Worm (Caenorhabditis elegans): ENCODE data around the gene B0252.1.

Gene B0252.1

DNA sequence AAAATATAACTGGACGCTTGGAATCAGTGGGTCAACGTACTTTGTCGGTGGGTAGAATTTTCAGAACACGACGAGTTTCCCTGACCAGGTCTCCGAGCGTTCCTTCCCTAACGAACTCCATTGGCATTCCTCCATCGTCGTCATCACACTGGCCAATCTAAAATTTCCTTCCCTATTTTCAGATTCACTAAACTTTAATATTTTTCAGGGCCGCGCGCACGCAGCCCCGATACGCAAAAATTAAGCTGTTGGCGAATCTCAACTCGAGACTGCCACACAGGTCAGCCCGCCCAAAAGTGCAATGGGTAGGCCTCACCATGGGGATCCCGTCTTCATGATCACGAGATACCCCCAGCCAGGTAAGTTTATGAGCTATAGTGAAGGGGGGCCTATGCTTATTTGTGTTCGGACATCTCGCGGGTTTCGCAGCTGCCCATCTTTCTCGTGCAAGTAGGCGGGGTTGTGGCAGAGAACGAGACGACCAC is 48.8 kb downstream of the B0252.1 start (continued):
- no peak for TF ChIP-seq unc-3 (GFP tag; conservative IDR thresholded peaks at IDR 0.05)
- no peak for TF ChIP-seq unc-3 (tag; optimal IDR thresholded peaks at IDR 0.05)
- no peak for TF ChIP-seq F13H6.1 (tag; optimal IDR thresholded peaks at IDR 0.05)
- TF ChIP-seq syd-9 (tag; optimal IDR thresholded peaks at IDR 0.05), result peak; percentile 29

DNA sequence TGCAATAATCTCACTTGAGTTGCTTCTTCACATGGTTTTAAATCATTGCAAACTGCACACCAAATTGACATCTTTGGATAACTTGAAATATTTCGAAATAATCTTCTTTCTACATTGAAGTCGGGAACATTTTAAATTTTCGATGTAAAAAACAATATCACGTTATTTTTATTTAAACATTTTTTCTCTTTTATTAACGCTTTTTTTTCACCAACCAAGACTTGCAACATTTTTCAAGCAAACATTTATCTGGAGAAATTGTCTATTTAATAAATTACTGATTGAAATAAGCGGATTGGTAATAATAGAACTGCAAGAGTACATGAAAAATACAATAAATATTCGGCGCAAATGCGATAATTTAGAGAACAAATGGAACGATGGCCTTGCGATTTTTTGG is 51.0 kb downstream of the B0252.1 start, which contains the start of gene C15F1.5:
Gene C15F1.5 (minus strand): TSS at position 101 of the 400 bp plus-strand sequence.
- TF ChIP-seq dve-1 (tag; optimal IDR thresholded peaks at IDR 0.05), result no peak
- no peak for TF ChIP-seq sox-2 (GFP tag; IDR thresholded peaks at IDR 0.05)
- TF ChIP-seq elt-4 (tag; optimal IDR thresholded peaks at IDR 0.05), result no peak
- no peak for TF ChIP-seq madf-2 (tag; optimal IDR thresholded peaks at IDR 0.05)
- TF ChIP-seq ztf-16 (tag; optimal IDR thresholded peaks at IDR 0.05), result no peak
- no peak for TF ChIP-seq hlh-6 (tag; optimal IDR thresholded peaks at IDR 0.05)
- TF ChIP-seq dmd-4 (tag; optimal IDR thresholded peaks at IDR 0.05; ENCODE audit: borderline replicate concordance), result no peak

DNA sequence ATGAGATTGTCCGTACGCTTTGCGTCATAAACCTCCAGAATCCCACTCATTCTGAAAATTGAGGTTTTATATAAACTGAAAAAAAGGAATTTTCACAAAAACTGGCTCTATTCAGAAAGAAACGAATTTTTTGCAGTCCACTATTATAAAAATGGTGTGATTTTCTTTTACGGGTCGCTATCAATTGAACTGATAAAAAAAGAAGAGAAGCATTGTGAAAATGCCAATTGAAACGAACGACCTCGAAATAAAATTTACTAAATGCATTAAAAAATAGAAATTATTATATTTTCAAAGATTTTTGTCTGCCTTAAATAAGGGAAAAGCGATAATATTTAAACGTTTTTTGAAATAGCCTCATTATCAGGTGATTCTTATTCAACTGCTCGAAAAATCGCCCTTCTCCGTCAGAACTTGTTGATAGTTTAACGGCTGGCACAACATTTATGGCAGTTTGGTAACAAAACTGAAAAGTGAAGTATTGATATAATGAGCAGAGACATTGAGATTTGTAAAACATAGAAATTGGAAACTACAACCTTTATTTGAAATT is 52.8 kb downstream of the B0252.1 start, which contains the start of gene art-1:
Gene art-1 (minus strand): TSS at position 51 of the 553 bp plus-strand sequence.
- no peak for TF ChIP-seq ttx-3 (tag; optimal IDR thresholded peaks at IDR 0.05)
- TF ChIP-seq gmeb-2 (tag; optimal IDR thresholded peaks at IDR 0.05), result no peak
- no peak for TF ChIP-seq hlh-6 (tag; optimal IDR thresholded peaks at IDR 0.05)
- no peak for TF ChIP-seq pat-9 (tag; optimal IDR thresholded peaks at IDR 0.05)
- TF ChIP-seq pros-1 (tag; optimal IDR thresholded peaks at IDR 0.05), result no peak
- TF ChIP-seq ref-2 (tag; optimal IDR thresholded peaks at IDR 0.05), result no peak
- TF ChIP-seq ceh-9 (tag; optimal IDR thresholded peaks at IDR 0.05), result no peak
- no peak for TF ChIP-seq ceh-24 (tag; optimal IDR thresholded peaks at IDR 0.05)
- TF ChIP-seq ets-4 (tag; optimal IDR thresholded peaks at IDR 0.05), result no peak
- TF ChIP-seq madf-2 (tag; optimal IDR thresholded peaks at IDR 0.05), result no peak
- TF ChIP-seq fax-1 (tag; optimal IDR thresholded peaks at IDR 0.05), result no peak
- TF ChIP-seq ceh-34 (tag; optimal IDR thresholded peaks at IDR 0.05), result no peak
- TF ChIP-seq nhr-232 (tag; optimal IDR thresholded peaks at IDR 0.05), result no peak
- TF ChIP-seq pag-3 (tag; optimal IDR thresholded peaks at IDR 0.05; ENCODE audit: borderline replicate concordance), result no peak
